Worm (Caenorhabditis elegans): ENCODE data around the gene ceh-86.

ce11 chrII:2420685-2421084, 11.2 kb downstream of the ceh-86 start:
- TF ChIP-seq him-1 (tag; optimal IDR thresholded peaks at IDR 0.05) (no peak), dao-5 (tag; optimal IDR thresholded peaks at IDR 0.05) (no peak), W03F9.2 (tag; optimal IDR thresholded peaks at IDR 0.05) (no peak)
